Worm (Caenorhabditis elegans) whole organism, L2 larva: ENCODE measurements around the gene F36D3.14.

Experiments
- C34F6.9 ChIP-seq: fragments of 150-350 bp; optimal IDR thresholded peaks from 2 replicates; lab custom pipeline; 2014; ENCODE audit warnings: missing biosample characterization, missing genetic modification characterization
- F13H6.1 ChIP-seq: sonication (generic microtip); optimal IDR thresholded peaks from 2 replicates; lab custom pipeline; 2016; ENCODE audit warnings: missing genetic modification characterization, missing compliant biosample characterization
- R02D3.7 ChIP-seq: fragments of 150-350 bp; optimal IDR thresholded peaks from 2 replicates; lab custom pipeline; 2014; ENCODE audit warnings: missing biosample characterization, missing genetic modification characterization
- Y55F3AM.14 ChIP-seq: fragments of 200-800 bp; sonication (Bioruptor generic); optimal IDR thresholded peaks from 2 replicates; lab custom pipeline; 2018; ENCODE audit warnings: mild to moderate bottlenecking, missing genetic modification characterization, missing compliant biosample characterization
- alr-1 ChIP-seq: fragments of 150-350 bp; optimal IDR thresholded peaks from 2 replicates; lab custom pipeline; 2014; ENCODE audit warnings: missing biosample characterization, missing genetic modification characterization
- aly-2 ChIP-seq: fragments of 150-350 bp; optimal IDR thresholded peaks from 2 replicates; lab custom pipeline; 2014; ENCODE audit warnings: missing biosample characterization, missing genetic modification characterization
- blmp-1 ChIP-seq: sonication (generic microtip); optimal IDR thresholded peaks from 2 replicates; lab custom pipeline; 2017; ENCODE audit warnings: missing genetic modification characterization, mild to moderate bottlenecking, missing compliant biosample characterization, antibody characterized with exemption, moderate library complexity; ENCODE audit not compliant: insufficient read depth
- ceh-16 ChIP-seq: fragments of 150-350 bp; optimal IDR thresholded peaks from 2 replicates; lab custom pipeline; 2014; ENCODE audit warnings: missing biosample characterization, missing genetic modification characterization
- elt-3 ChIP-seq: sonication (generic microtip); optimal IDR thresholded peaks from 2 replicates; lab custom pipeline; 2017; ENCODE audit warnings: missing biosample characterization, missing genetic modification characterization
- fos-1 ChIP-seq: fragments of 150-350 bp; optimal IDR thresholded peaks from 2 replicates; lab custom pipeline; 2014; ENCODE audit warnings: missing biosample characterization, missing genetic modification characterization
- lin-11 ChIP-seq: fragments of 150-350 bp; sonication (generic microtip); optimal IDR thresholded peaks from 2 replicates; lab custom pipeline; 2014; ENCODE audit warnings: missing biosample characterization, missing genetic modification characterization, inconsistent platforms, mixed read lengths
- lin-13 ChIP-seq: fragments of 150-350 bp; optimal IDR thresholded peaks from 2 replicates; lab custom pipeline; 2014; ENCODE audit warnings: missing biosample characterization, missing genetic modification reagents, missing genetic modification characterization
- lsy-2 ChIP-seq, 2 experiments: fragments of 150-350 bp in 1 of 2; sonication (generic microtip) in 1 of 2; optimal IDR thresholded peaks; 2 replicates each; lab custom pipeline; 2014 to 2017; ENCODE audit warnings: missing biosample characterization in 2 of 2, missing genetic modification characterization in 2 of 2
- mab-5 ChIP-seq: fragments of 150-350 bp; optimal IDR thresholded peaks from 2 replicates; lab custom pipeline; 2014; ENCODE audit warnings: missing biosample characterization, missing genetic modification characterization
- mbf-1 ChIP-seq: sonication (generic microtip); optimal IDR thresholded peaks from 2 replicates; lab custom pipeline; 2017; ENCODE audit warnings: missing biosample characterization, missing genetic modification characterization
- mdl-1 ChIP-seq, 2 experiments: fragments of 150-350 bp in 1 of 2; sonication (generic microtip) in 1 of 2; optimal IDR thresholded peaks; 2 replicates each; lab custom pipeline; 2017; ENCODE audit warnings: missing biosample characterization in 2 of 2, missing genetic modification characterization in 2 of 2
- nhr-11 ChIP-seq: fragments of 150-350 bp; optimal IDR thresholded peaks from 2 replicates; lab custom pipeline; 2014; ENCODE audit warnings: missing biosample characterization, missing genetic modification characterization
- nhr-12 ChIP-seq: fragments of 150-350 bp; optimal IDR thresholded peaks from 2 replicates; lab custom pipeline; 2014; ENCODE audit warnings: missing biosample characterization, missing genetic modification characterization
- nhr-129 ChIP-seq: fragments of 150-350 bp; optimal IDR thresholded peaks from 2 replicates; lab custom pipeline; 2014; ENCODE audit warnings: missing biosample characterization, missing genetic modification characterization
- nhr-23 ChIP-seq: fragments of 150-350 bp; optimal IDR thresholded peaks from 2 replicates; lab custom pipeline; 2014; ENCODE audit warnings: missing biosample characterization, missing genetic modification reagents, missing genetic modification characterization
- nhr-237 ChIP-seq: fragments of 150-350 bp; optimal IDR thresholded peaks from 2 replicates; lab custom pipeline; 2014; ENCODE audit warnings: missing biosample characterization, missing genetic modification characterization
- nhr-25 ChIP-seq: fragments of 150-350 bp; sonication (generic microtip); optimal IDR thresholded peaks from 3 replicates; lab custom pipeline; 2014; ENCODE audit warnings: missing biosample characterization, missing genetic modification characterization
- nhr-6 ChIP-seq: fragments of 150-350 bp; optimal IDR thresholded peaks from 2 replicates; lab custom pipeline; 2014; ENCODE audit warnings: missing biosample characterization, missing genetic modification characterization
- nhr-77 ChIP-seq: fragments of 150-350 bp; optimal IDR thresholded peaks from 2 replicates; lab custom pipeline; 2014; ENCODE audit warnings: missing biosample characterization, missing genetic modification characterization
- peb-1 ChIP-seq: fragments of 150-350 bp; optimal IDR thresholded peaks from 2 replicates; lab custom pipeline; 2014; ENCODE audit warnings: missing biosample characterization, missing genetic modification characterization
- skn-1 ChIP-seq: sonication (generic microtip); optimal IDR thresholded peaks from 2 replicates; lab custom pipeline; 2017; ENCODE audit warnings: missing biosample characterization, missing genetic modification characterization
- sma-3 ChIP-seq: sonication (generic microtip); optimal IDR thresholded peaks from 2 replicates; lab custom pipeline; 2016; ENCODE audit warnings: missing genetic modification reagents, missing genetic modification characterization, missing compliant biosample characterization
- sma-9 ChIP-seq, 2 experiments: fragments of 150-350 bp in 1 of 2; sonication (generic microtip) in 1 of 2; optimal IDR thresholded peaks; 2 replicates each; lab custom pipeline; 2014 to 2016; ENCODE audit warnings: missing genetic modification characterization in 2 of 2, mild to moderate bottlenecking in 1 of 2, missing biosample characterization in 1 of 2, missing compliant biosample characterization in 1 of 2, missing genetic modification reagents in 1 of 2, moderate library complexity in 1 of 2
- unc-39 ChIP-seq: fragments of 150-350 bp; optimal IDR thresholded peaks from 2 replicates; lab custom pipeline; 2014; ENCODE audit warnings: missing biosample characterization, missing genetic modification characterization
- unc-55 ChIP-seq: fragments of 150-350 bp; sonication (generic microtip); optimal IDR thresholded peaks from 3 replicates; lab custom pipeline; 2014; ENCODE audit warnings: missing biosample characterization, missing genetic modification reagents, missing genetic modification characterization
- unc-62 ChIP-seq: fragments of 150-350 bp; optimal IDR thresholded peaks from 2 replicates; lab custom pipeline; 2014; ENCODE audit warnings: missing biosample characterization, missing genetic modification reagents, missing genetic modification characterization
- zag-1 ChIP-seq: fragments of 150-350 bp; optimal IDR thresholded peaks from 2 replicates; lab custom pipeline; 2014; ENCODE audit warnings: missing biosample characterization, missing genetic modification characterization
- ztf-1 ChIP-seq: fragments of 200-800 bp; sonication (Bioruptor generic); conservative IDR thresholded peaks from 2 replicates; pipeline ENCODE4 v1.3.6; 2022; ENCODE audit warnings: missing genetic modification characterization, missing compliant biosample characterization
- ztf-11 ChIP-seq: sonication (generic microtip); optimal IDR thresholded peaks from 2 replicates; lab custom pipeline; 2017; ENCODE audit warnings: missing biosample characterization, missing genetic modification characterization
- ztf-4 ChIP-seq: fragments of 150-350 bp; optimal IDR thresholded peaks from 2 replicates; lab custom pipeline; 2014; ENCODE audit warnings: missing biosample characterization, missing genetic modification characterization

F36D3.14 gene

DNA sequence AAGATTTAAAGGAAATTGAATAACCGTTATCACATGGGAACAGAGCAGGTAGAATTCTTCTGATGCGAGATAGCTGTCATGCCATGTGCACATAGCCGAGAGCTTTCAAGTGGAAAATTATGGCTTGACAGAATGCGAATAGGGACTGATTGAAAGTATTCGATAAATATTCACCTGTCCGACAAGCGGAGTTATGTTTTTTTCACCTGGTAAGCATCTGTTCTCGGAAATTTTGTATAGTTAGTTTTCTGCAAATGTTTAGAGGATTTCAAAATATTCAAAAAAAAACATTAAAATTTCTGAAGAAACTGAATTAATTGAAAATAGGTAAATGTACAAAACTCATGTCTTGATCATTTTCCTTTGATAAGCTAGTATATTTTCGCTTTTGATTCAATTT lies 5.6 kb downstream of the F36D3.14 start, which contains the start of gene srh-136:
srh-136 (minus strand) TSS at position 93 of the 400 bp plus-strand sequence.
- TF ChIP-seq blmp-1 (no peak), lsy-2 (tag; optimal IDR thresholded peaks at IDR 0.05; lab: Kevin White, UChicago) (no peak), nhr-6 (tag; lab: Kevin White, UChicago) (no peak), alr-1 (tag; lab: Kevin White, UChicago) (no peak), peb-1 (tag; lab: Kevin White, UChicago) (no peak), elt-3 (tag; lab: Kevin White, UChicago) (no peak), R02D3.7 (tag; lab: Kevin White, UChicago) (no peak), nhr-237 (no peak), zag-1 (tag; lab: Kevin White, UChicago) (no peak), C34F6.9 (tag; lab: Kevin White, UChicago) (no peak), ceh-16 (tag; lab: Kevin White, UChicago) (no peak), nhr-11 (tag; lab: Kevin White, UChicago) (no peak), unc-55 (no peak)

DNA sequence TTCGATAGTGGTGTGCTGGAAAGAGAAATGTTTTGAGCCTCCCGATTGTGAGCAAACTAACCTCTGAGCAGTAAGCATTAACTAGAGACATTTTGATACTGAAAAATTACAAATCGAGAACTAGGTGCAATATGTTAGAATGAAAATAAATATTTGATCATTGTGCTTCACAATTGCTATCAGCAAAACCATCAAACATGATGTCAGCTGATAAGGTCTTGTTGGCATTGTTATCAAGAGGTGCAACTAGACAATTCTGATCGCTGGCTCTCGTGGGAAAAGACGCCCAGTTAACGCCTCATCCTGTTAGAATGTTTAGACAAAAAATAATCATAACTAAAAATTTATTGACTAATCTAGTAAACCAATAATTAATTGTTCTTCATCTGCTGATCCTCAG lies 8.7 kb downstream of the F36D3.14 start, which contains the start of gene comt-2:
comt-2 (minus strand) TSS at position 131 of the 400 bp plus-strand sequence.
- no peak for TF ChIP-seq lin-13 (GFP tag; lab: Kevin White, UChicago)
- peak; percentile 72 for TF ChIP-seq fos-1 (tag; lab: Kevin White, UChicago)
- peak; percentile 60 for TF ChIP-seq sma-9 (GFP tag; optimal IDR thresholded peaks at IDR 0.05; lab: Kevin White, UChicago)
- TF ChIP-seq sma-9 (tag; optimal IDR thresholded peaks at IDR 0.05; lab: Kevin White, UChicago), result no peak

DNA sequence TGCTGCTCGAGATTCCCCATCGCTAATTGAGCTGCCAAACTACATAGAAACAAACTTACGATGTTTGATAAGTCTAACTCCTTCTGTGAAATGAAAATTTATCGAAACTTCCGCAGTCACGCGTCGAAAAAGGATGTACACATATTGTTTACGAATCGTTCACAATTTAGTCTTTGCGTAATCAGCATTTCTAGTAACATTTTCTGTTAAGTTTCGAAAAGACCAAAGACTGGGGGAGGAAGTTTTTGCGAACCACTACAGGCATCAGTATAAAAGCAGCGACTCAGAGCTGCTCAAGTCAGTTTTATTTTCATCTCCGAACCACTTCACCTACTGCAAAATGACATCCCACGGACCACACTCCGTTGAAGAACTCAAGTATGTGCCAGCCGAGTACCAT lies 14.9 kb downstream of the F36D3.14 start, which contains the start of gene sqst-4:
sqst-4 (plus strand) TSS at position 301 of the 400 bp plus-strand sequence.
- no peak for TF ChIP-seq unc-39
- TF ChIP-seq nhr-77 (tag; lab: Kevin White, UChicago), result no peak
- no peak for TF ChIP-seq ztf-11 (tag; lab: Kevin White, UChicago)

- TF ChIP-seq ceh-16 (tag; lab: Kevin White, UChicago), result no peak
- TF ChIP-seq nhr-129, result no peak
- no peak for TF ChIP-seq unc-55
- TF ChIP-seq F13H6.1 (tag; lab: Kevin White, UChicago), result no peak
- no peak for TF ChIP-seq nhr-23
- TF ChIP-seq sma-3 (GFP tag; lab: Kevin White, UChicago), result no peak
- TF ChIP-seq mdl-1 (tag; optimal IDR thresholded peaks at IDR 0.05; lab: Kevin White, UChicago), result no peak
- no peak for TF ChIP-seq nhr-77 (tag; lab: Kevin White, UChicago)
Observed at ce11 chrV:16487474-16487873, 15.6 kb downstream of the F36D3.14 start, which contains the start of gene Y32B12A.5. Gene Y32B12A.5, minus strand, starts transcription at chrV:16487574.

- TF ChIP-seq C34F6.9 (tag; lab: Kevin White, UChicago) (no peak), lin-11 (tag; lab: Kevin White, UChicago) (no peak), unc-55 (no peak), skn-1 (tag; lab: Kevin White, UChicago) (no peak), nhr-11 (tag; lab: Kevin White, UChicago) (no peak), fos-1 (tag; lab: Kevin White, UChicago) (no peak), ztf-1 (no peak), mbf-1 (no peak), elt-3 (tag; lab: Kevin White, UChicago) (no peak), unc-62 (GFP tag; lab: Kevin White, UChicago) (no peak), lsy-2 (tag; optimal IDR thresholded peaks at IDR 0.05; lab: Kevin White, UChicago) (no peak), alr-1 (tag; lab: Kevin White, UChicago) (no peak), mab-5 (tag; lab: Kevin White, UChicago) (no peak), Y55F3AM.14 (GFP tag; lab: Kevin White, UChicago) (no peak), nhr-12 (tag; lab: Kevin White, UChicago) (no peak), ztf-4 (tag; lab: Kevin White, UChicago) (no peak), nhr-6 (tag; lab: Kevin White, UChicago) (no peak), nhr-25 (tag; lab: Kevin White, UChicago) (no peak), aly-2 (no peak)
Observed at ce11 chrV:16483681-16484080, 19.4 kb downstream of the F36D3.14 start, which contains the start of gene srh-139. Gene srh-139, plus strand, starts transcription at chrV:16483981.
